Worm (Caenorhabditis elegans) whole organism, L4 larva: Measurements from ENCODE around the gene srh-100.

Experiments
- F10B5.3 ChIP-seq: sonication (generic microtip); optimal IDR thresholded peaks from 2 replicates; lab custom pipeline; 2016; ENCODE audit warnings: mild to moderate bottlenecking, missing genetic modification characterization, missing compliant biosample characterization
- F26F4.8 ChIP-seq: fragments of 200-800 bp; sonication (Bioruptor generic); conservative IDR thresholded peaks from 2 replicates; pipeline ENCODE4 v1.3.6; 2022; ENCODE audit warnings: missing genetic modification characterization, missing compliant biosample characterization
- Y48G9A.11 ChIP-seq: fragments of 200-800 bp; sonication (Bioruptor generic); IDR thresholded peaks from 2 replicates; pipeline ENCODE4 v1.3.6; 2022; ENCODE audit warnings: missing genetic modification reagents, missing genetic modification characterization, missing compliant biosample characterization
- Y5F2A.4 ChIP-seq: fragments of 200-800 bp; sonication (Bioruptor generic); optimal IDR thresholded peaks from 2 replicates; lab custom pipeline; 2018; ENCODE audit warnings: mild to moderate bottlenecking, missing genetic modification characterization, missing compliant biosample characterization
- Y75B8A.6 ChIP-seq: fragments of 200-800 bp; sonication (Bioruptor generic); IDR thresholded peaks from 2 replicates; pipeline ENCODE4 v1.3.6; 2022; ENCODE audit warnings: missing genetic modification reagents, missing genetic modification characterization, missing compliant biosample characterization
- ama-1 ChIP-seq: fragments of 150-350 bp; optimal IDR thresholded peaks from 2 replicates; lab custom pipeline; 2014; ENCODE audit warnings: inconsistent platforms, mixed read lengths
- arid-1 ChIP-seq: fragments of 200-800 bp; sonication (Bioruptor generic); conservative IDR thresholded peaks from 2 replicates; pipeline ENCODE4 v1.3.6; 2022; ENCODE audit warnings: missing genetic modification reagents, missing genetic modification characterization, missing compliant biosample characterization
- ceh-28 ChIP-seq: fragments of 150-350 bp; optimal IDR thresholded peaks from 2 replicates; lab custom pipeline; 2014; ENCODE audit warnings: missing biosample characterization, missing genetic modification reagents, missing genetic modification characterization
- ceh-82 ChIP-seq: sonication (generic microtip); optimal IDR thresholded peaks from 2 replicates; lab custom pipeline; 2017; ENCODE audit warnings: missing biosample characterization, missing genetic modification characterization
- ctbp-1 ChIP-seq: fragments of 200-800 bp; sonication (Bioruptor generic); IDR thresholded peaks from 2 replicates; pipeline ENCODE4 v1.3.6; 2022; ENCODE audit warnings: missing genetic modification reagents, missing genetic modification characterization, missing compliant biosample characterization
- daf-16 ChIP-seq, 3 experiments: sonication (generic microtip); optimal IDR thresholded peaks; 2 replicates each; lab custom pipeline; 2016 to 2017; ENCODE audit warnings: missing genetic modification characterization in 3 of 3, missing genetic modification reagents in 3 of 3, mild to moderate bottlenecking in 2 of 3, missing compliant biosample characterization in 2 of 3, missing biosample characterization in 1 of 3, moderate library complexity in 1 of 3
- daf-19 ChIP-seq: fragments of 200-800 bp; sonication (Bioruptor generic); conservative IDR thresholded peaks from 2 replicates; pipeline ENCODE4 v1.3.6; 2022; ENCODE audit warnings: missing genetic modification characterization, missing compliant biosample characterization
- daf-8 ChIP-seq: fragments of 200-800 bp; sonication (Bioruptor generic); IDR thresholded peaks from 2 replicates; pipeline ENCODE4 v1.3.6; 2022; ENCODE audit warnings: missing genetic modification characterization, missing compliant biosample characterization
- duxl-1 ChIP-seq: sonication (generic microtip); optimal IDR thresholded peaks from 2 replicates; lab custom pipeline; 2016; ENCODE audit warnings: mild to moderate bottlenecking, missing genetic modification characterization, moderate library complexity, missing compliant biosample characterization; ENCODE audit not compliant: poor library complexity
- egl-27 ChIP-seq: sonication (generic microtip); optimal IDR thresholded peaks from 3 replicates; lab custom pipeline; 2017; ENCODE audit warnings: missing biosample characterization, missing genetic modification reagents, missing genetic modification characterization
- hmg-1.1 ChIP-seq: fragments of 200-800 bp; sonication (Bioruptor generic); IDR thresholded peaks from 2 replicates; pipeline ENCODE4 v1.3.6; 2022; ENCODE audit warnings: missing genetic modification reagents, missing genetic modification characterization, missing compliant biosample characterization
- jun-1 ChIP-seq: fragments of 150-350 bp; optimal IDR thresholded peaks from 2 replicates; lab custom pipeline; 2014; ENCODE audit warnings: missing biosample characterization, missing genetic modification reagents, missing genetic modification characterization
- lin-15B ChIP-seq: fragments of 150-350 bp; sonication (generic microtip); optimal IDR thresholded peaks from 3 replicates; lab custom pipeline; 2014; ENCODE audit warnings: missing biosample characterization, missing genetic modification characterization
- lin-39 ChIP-seq: fragments of 150-350 bp; optimal IDR thresholded peaks from 2 replicates; lab custom pipeline; 2014; ENCODE audit warnings: missing biosample characterization, missing genetic modification reagents, missing genetic modification characterization
- lsy-2 ChIP-seq, 2 experiments: fragments of 150-350 bp in 1 of 2; sonication (generic microtip) in 1 of 2; optimal IDR thresholded peaks; 2 replicates each; lab custom pipeline; 2014 to 2017; ENCODE audit warnings: missing biosample characterization in 2 of 2, missing genetic modification characterization in 2 of 2
- madf-5 ChIP-seq, 2 experiments: fragments of 200-800 bp; sonication (Bioruptor generic); IDR thresholded peaks; 2 replicates each; pipeline ENCODE4 v1.3.6; 2022; ENCODE audit warnings: missing compliant biosample characterization in 2 of 2, missing genetic modification characterization in 2 of 2
- mdl-1 ChIP-seq, 2 experiments: fragments of 150-350 bp in 1 of 2; sonication (generic microtip) in 1 of 2; optimal IDR thresholded peaks; 2 replicates each; lab custom pipeline; 2014 to 2017; ENCODE audit warnings: missing biosample characterization in 2 of 2, missing genetic modification characterization in 2 of 2
- mdt-29 ChIP-seq: fragments of 200-800 bp; sonication (Bioruptor generic); IDR thresholded peaks from 2 replicates; pipeline ENCODE4 v1.3.6; 2022; ENCODE audit warnings: missing genetic modification reagents, missing genetic modification characterization, missing compliant biosample characterization
- mes-2 ChIP-seq: sonication (generic microtip); optimal IDR thresholded peaks from 2 replicates; lab custom pipeline; 2016; ENCODE audit warnings: missing genotype, mild to moderate bottlenecking, missing genetic modification characterization, missing compliant biosample characterization; ENCODE audit not compliant: poor library complexity, severe bottlenecking
- nhr-25 ChIP-seq: sonication (generic microtip); optimal IDR thresholded peaks from 2 replicates; lab custom pipeline; 2017; ENCODE audit warnings: missing genetic modification characterization, mild to moderate bottlenecking, missing compliant biosample characterization, antibody characterized with exemption, moderate library complexity, borderline replicate concordance; ENCODE audit not compliant: insufficient read depth
- nhr-28 ChIP-seq: fragments of 150-350 bp; optimal IDR thresholded peaks from 2 replicates; lab custom pipeline; 2014; ENCODE audit warnings: missing biosample characterization, missing genetic modification characterization
- nhr-42 ChIP-seq: fragments of 200-800 bp; sonication (Bioruptor generic); IDR thresholded peaks from 2 replicates; pipeline ENCODE4 v1.3.6; 2022; ENCODE audit warnings: missing genetic modification characterization, missing compliant biosample characterization
- nhr-48 ChIP-seq: sonication (generic microtip); optimal IDR thresholded peaks from 2 replicates; lab custom pipeline; 2016; ENCODE audit warnings: mild to moderate bottlenecking, missing genetic modification characterization, missing compliant biosample characterization
- nhr-76 ChIP-seq: fragments of 150-350 bp; optimal IDR thresholded peaks from 2 replicates; lab custom pipeline; 2014; ENCODE audit warnings: missing biosample characterization, missing genetic modification characterization
- pqm-1 ChIP-seq: sonication (generic microtip); optimal IDR thresholded peaks from 2 replicates; lab custom pipeline; 2017; ENCODE audit warnings: missing biosample characterization, missing genetic modification characterization
- sdz-12 ChIP-seq: fragments of 200-800 bp; sonication (Bioruptor generic); optimal IDR thresholded peaks from 2 replicates; lab custom pipeline; 2018; ENCODE audit warnings: mild to moderate bottlenecking, missing genetic modification characterization, missing compliant biosample characterization
- set-16 ChIP-seq: fragments of 200-800 bp; sonication (Bioruptor generic); IDR thresholded peaks from 2 replicates; pipeline ENCODE4 v1.3.6; 2022; ENCODE audit warnings: missing genetic modification reagents, missing genetic modification characterization, missing compliant biosample characterization
- tag-97 ChIP-seq: fragments of 200-800 bp; sonication (Bioruptor generic); IDR thresholded peaks from 2 replicates; pipeline ENCODE4 v1.3.6; 2022; ENCODE audit warnings: missing genetic modification characterization, missing compliant biosample characterization
- zip-11 ChIP-seq: fragments of 200-800 bp; sonication (Bioruptor generic); IDR thresholded peaks from 2 replicates; pipeline ENCODE4 v1.3.6; 2022; ENCODE audit warnings: missing genetic modification characterization, missing compliant biosample characterization

The srh-100 gene

DNA sequence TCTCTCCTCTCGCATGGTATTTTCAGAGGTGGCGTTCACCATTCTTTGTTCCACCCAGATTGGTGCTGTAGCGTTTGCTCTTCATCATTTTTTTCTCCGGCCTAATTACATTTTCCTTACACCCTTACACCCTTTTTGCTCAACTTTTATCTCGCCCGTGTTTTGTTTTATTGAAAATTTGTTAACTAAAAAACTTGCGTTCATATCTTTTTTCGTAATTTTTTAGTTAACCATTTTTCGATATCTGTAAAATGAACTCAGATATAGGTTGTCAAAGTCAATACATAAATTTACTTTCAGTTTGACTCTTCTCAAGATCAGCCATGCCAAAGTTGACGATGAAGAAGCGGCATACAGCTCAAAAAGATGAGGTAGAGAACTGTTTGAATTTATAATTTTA lies 27.1 kb upstream of the srh-100 start, which contains the start of gene F12E12.1:
F12E12.1 (plus strand) TSS at position 301 of the 400 bp plus-strand sequence.
- TF ChIP-seq nhr-28 (tag; lab: Kevin White, UChicago) (no peak), pqm-1 (tag; lab: Kevin White, UChicago) (no peak), ama-1 (lab: Kevin White, UChicago) (no peak)

DNA sequence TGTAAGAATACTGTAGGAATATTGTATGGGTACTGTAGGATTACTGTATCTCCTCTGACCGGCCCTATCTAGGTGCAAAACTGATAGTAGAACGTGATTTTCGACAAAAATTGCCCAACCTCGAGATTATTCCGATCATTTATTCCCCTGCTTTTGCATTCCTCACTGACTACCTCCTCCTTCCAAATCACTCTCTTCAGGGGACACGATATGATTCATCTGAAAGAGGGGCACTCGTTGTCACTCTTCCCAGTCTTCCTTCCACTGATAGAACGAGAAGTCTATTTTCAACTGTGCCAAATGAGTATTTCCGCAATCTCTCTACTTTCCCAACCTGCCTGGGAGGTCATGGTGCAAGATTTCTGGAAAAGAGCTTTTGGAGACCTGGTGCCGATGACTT lies 25.2 kb upstream of the srh-100 start, which contains the start of gene F12E12.2:
F12E12.2 (plus strand) TSS at position 301 of the 400 bp plus-strand sequence.
- TF ChIP-seq egl-27 (tag; lab: Kevin White, UChicago) (no peak), mdl-1 (tag; optimal IDR thresholded peaks at IDR 0.05; lab: Kevin White, UChicago) (no peak), daf-8 (GFP tag; lab: Robert Waterston, UW) (no peak), Y5F2A.4 (GFP tag; lab: Kevin White, UChicago) (no peak), F26F4.8 (no peak)

ce11 chrII:3736893-3737375 lies 22.4 kb upstream of the srh-100 start, which contains the start of gene F12E12.6:
F12E12.6 (minus strand) TSS chrII:3736943.
- TF ChIP-seq lin-15B (tag; lab: Kevin White, UChicago) (no peak), mdt-29 (GFP tag; lab: Robert Waterston, UW) (no peak), nhr-42 (no peak), nhr-48 (tag; lab: Kevin White, UChicago) (no peak), F10B5.3 (tag; lab: Kevin White, UChicago) (no peak), duxl-1 (tag; lab: Kevin White, UChicago) (no peak), daf-8 (GFP tag; lab: Robert Waterston, UW) (no peak), madf-5 (GFP tag; IDR thresholded peaks at IDR 0.05; lab: Robert Waterston, UW) (no peak), Y5F2A.4 (GFP tag; lab: Kevin White, UChicago) (no peak), sdz-12 (GFP tag; lab: Kevin White, UChicago) (no peak), daf-19 (GFP tag; lab: Robert Waterston, UW) (no peak), nhr-76 (tag; lab: Kevin White, UChicago) (no peak), hmg-1.1 (GFP tag; lab: Robert Waterston, UW) (no peak), Y75B8A.6 (GFP tag; lab: Robert Waterston, UW) (no peak), zip-11 (GFP tag; lab: Robert Waterston, UW) (no peak), jun-1 (tag; lab: Kevin White, UChicago) (no peak), set-16 (GFP tag; lab: Robert Waterston, UW) (no peak), lin-39 (no peak), egl-27 (tag; lab: Kevin White, UChicago) (no peak)

ce11 chrII:3731723-3732122 lies 17.2 kb upstream of the srh-100 start, which contains the start of the genes sdz-12 and bath-31:
sdz-12 (minus strand) TSS chrII:3731823.
bath-31 (plus strand) TSS chrII:3731973.
- TF ChIP-seq mdl-1 (tag; optimal IDR thresholded peaks at IDR 0.05; lab: Kevin White, UChicago) (no peak), arid-1 (GFP tag; lab: Robert Waterston, UW) (no peak), ctbp-1 (GFP tag; lab: Robert Waterston, UW) (no peak), Y48G9A.11 (GFP tag; lab: Robert Waterston, UW) (no peak), daf-16 (GFP tag; optimal IDR thresholded peaks at IDR 0.05; lab: Kevin White, UChicago) (no peak), daf-16 (tag; optimal IDR thresholded peaks at IDR 0.05; lab: Kevin White, UChicago) (no peak), tag-97 (no peak), mes-2 (no peak), nhr-25 (tag; lab: Kevin White, UChicago) (no peak), ceh-82 (tag; lab: Kevin White, UChicago) (no peak), lsy-2 (tag; optimal IDR thresholded peaks at IDR 0.05; lab: Kevin White, UChicago) (no peak), ceh-28 (no peak)
